Worm (Caenorhabditis elegans): ENCODE results near the gene let-756.

- TF ChIP-seq dpl-1 (GFP tag; optimal IDR thresholded peaks at IDR 0.05) (no peak), nhr-28 (tag; optimal IDR thresholded peaks at IDR 0.05) (peak; percentile 35)
These were observed 46.8 kb upstream of the let-756 start for ce11 chrIII:6360114-6360513.
